Fruit fly (Drosophila melanogaster) ovary, adult (tissue): Measurements from ENCODE around the gene CG33060.

ENCODE experiments used
- CG17801 ChIP-seq: fragments of 200-800 bp; optimal IDR thresholded peaks from 2 replicates; lab custom pipeline; 2019; ENCODE audit warnings: missing biosample characterization, mild to moderate bottlenecking, missing genetic modification characterization, moderate library complexity; ENCODE audit not compliant: partially characterized antibody

Gene CG33060

dm6 chr3L:16367240-16367639 is 36.4 kb downstream of the CG33060 start, which contains the start of gene Cpr72Ec:
Gene Cpr72Ec (minus strand): TSS chr3L:16367340.
- no peak for TF ChIP-seq CG17801

DNA sequence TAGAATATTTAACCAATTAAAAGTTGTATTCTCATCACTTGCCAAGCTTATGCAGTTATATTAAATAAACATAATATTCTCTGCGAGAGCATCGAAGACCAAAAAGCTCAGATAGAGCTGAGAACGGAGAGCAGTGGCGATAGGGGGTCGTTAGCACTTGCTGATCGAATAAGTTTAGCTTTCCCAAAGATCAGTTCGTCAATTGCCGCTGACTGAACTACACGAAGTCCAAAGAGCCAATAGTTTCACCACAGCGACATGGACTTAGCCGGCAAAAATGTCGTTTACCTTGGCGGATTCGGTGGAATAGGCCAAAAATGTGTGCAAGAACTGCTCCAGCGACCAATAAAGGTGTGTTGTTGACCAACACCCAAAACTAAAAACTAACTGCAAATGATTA is 37.4 kb downstream of the CG33060 start, which contains the start of gene CG4842:
CG4842 (plus strand) TSS at position 191 of the 400 bp plus-strand sequence.
- TF ChIP-seq CG17801: no peak

DNA sequence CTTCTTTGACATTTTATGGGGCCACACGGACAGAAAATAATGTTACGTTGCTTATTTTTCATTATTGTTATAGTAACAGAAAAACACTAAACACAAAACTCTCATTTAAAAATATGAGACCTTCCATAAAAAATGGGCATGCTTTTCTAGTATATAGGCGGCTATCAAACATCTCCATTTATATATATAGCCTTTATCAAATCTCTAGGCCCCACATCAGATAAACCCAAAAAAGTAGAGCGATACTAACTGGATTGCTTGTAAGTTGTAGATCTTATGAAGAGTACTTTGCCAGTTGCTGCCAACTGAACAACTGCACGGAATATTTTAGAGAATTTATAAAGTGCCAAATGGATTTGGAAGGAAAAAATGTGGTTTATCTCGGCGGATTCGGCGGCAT is 38.7 kb downstream of the CG33060 start, which contains the start of gene CG18814:
CG18814 (plus strand) TSS at position 301 of the 400 bp plus-strand sequence.
- TF ChIP-seq CG17801: no peak

DNA sequence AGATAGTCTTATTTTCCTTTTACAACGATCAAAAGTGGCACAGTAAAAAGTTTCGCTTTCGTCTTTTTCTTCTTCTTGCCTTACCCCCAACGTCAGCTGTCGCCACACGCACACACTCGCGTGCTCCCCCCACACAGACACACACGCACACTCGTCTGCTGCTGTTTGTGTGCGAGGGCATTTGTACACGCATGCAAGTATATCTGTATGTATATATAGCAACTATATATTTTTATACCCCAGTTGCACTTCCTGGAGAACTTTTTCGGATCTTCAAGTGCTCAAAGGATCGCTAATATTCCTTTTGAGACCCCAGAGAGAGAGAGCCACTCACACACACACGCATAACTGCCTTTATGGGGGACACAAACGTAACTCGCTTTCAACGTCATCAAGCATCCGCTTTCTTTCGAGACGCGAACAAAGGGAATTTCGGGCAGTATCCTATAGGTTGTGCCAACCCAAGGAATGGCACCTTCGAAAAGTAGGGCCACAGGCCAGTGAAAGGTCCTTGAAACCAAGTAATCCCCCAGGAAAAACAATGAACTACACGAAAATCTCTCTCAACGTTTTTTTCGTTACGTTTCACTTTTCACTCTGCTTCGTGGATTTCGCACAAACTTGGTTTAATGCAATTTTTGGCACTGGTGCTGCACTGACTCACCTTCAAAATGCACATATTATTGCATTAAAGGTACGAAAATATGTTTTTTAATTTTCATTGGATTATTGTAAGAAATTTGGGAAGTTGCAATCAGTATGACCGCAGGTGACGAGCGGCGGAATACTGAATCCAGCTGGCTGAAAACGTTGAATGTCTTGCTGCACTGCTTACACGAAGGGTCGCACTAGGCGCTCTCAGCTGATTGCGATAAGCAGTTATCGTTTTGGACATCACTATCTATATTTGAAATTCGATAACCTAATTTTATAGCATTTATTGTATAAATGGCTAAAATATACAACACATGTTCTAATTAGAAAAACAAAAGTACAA is 47.2 kb downstream of the CG33060 start, which contains the start of gene roq:
roq (minus strand) TSS at position 799 of the 997 bp plus-strand sequence.
- TF ChIP-seq CG17801: peak; percentile 21

dm6 chr3L:16380770-16381169 is 49.9 kb downstream of the CG33060 start:
- TF ChIP-seq CG17801: peak; percentile 74
